In the genomic region with DNA sequence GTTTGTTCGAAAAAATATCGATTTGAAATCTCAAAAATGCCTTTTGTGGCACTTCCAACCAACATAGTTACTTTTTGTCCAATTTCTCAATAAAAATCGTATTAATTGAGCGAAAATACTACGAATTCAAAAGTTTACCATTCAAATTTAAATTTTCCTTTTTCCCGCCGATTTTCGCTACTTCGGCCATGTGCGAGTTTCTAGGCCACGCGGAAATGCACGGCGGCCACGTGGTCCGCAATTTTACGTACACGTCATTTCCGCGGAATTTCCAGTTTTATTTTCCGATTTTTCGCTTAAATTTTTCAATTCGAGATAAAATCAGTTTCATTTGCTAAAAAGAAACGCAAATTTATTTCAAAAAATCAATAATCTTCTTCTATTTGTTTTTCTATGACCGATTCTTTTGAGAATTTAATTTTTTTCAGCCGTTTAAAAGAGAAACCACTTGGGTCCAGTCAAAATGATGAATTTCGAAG, we compare ENCODE assay signal across 3 worm cellular contexts.
TF ChIP-seq lines count a peak whose summit lies in the region.

A gene (plus strand): TSS at position 429 of the 479 bp plus-strand sequence.

TF ChIP-seq in whole organism, L1 larva, 84 proteins besides CTCF, POLR2A, EP300 and RAD21 (continued from another document and continues in another):
- TF ChIP-seq aly-2 (tag; optimal IDR thresholded peaks at IDR 0.05; lab: Kevin White, UChicago) (no peak), egl-13 (tag; optimal IDR thresholded peaks at IDR 0.05; lab: Kevin White, UChicago) (peak; percentile 84), irx-1 (tag; optimal IDR thresholded peaks at IDR 0.05; lab: Kevin White, UChicago) (peak; percentile 92), hlh-4 (tag; optimal IDR thresholded peaks at IDR 0.05; lab: Kevin White, UChicago) (no peak), nhr-90 (tag; optimal IDR thresholded peaks at IDR 0.05; lab: Kevin White, UChicago; ENCODE audit: poor library complexity) (peak; percentile 90), lir-3 (tag; optimal IDR thresholded peaks at IDR 0.05; lab: Kevin White, UChicago; ENCODE audit: poor library complexity) (peak; percentile 95), dpl-1 (GFP tag; optimal IDR thresholded peaks at IDR 0.05; lab: Kevin White, UChicago) (peak; percentile 92 to 96 (median 95)), elt-3 (tag; optimal IDR thresholded peaks at IDR 0.05; lab: Kevin White, UChicago) (peak in 3 of 6 experiments; percentile 1 to 79 (median 19)), pax-3 (tag; optimal IDR thresholded peaks at IDR 0.05; lab: Kevin White, UChicago) (peak; percentile 87), lin-13 (GFP tag; optimal IDR thresholded peaks at IDR 0.05; lab: Kevin White, UChicago) (peak; percentile 37), swsn-7 (tag; optimal IDR thresholded peaks at IDR 0.05; lab: Kevin White, UChicago) (peak; percentile 79), nhr-11 (tag; optimal IDR thresholded peaks at IDR 0.05; lab: Kevin White, UChicago) (no peak), pag-3 (tag; optimal IDR thresholded peaks at IDR 0.05; lab: Kevin White, UChicago; ENCODE audit: borderline replicate concordance, insufficient read depth) (no peak), lin-39 (tag; optimal IDR thresholded peaks at IDR 0.05; lab: Kevin White, UChicago) (peak; percentile 35), skn-1 (tag; optimal IDR thresholded peaks at IDR 0.05; lab: Kevin White, UChicago) (peak; percentile 78), ceh-82 (tag; optimal IDR thresholded peaks at IDR 0.05; lab: Kevin White, UChicago) (peak; percentile 62 to 79 (median 78)), lsy-2 (tag; optimal IDR thresholded peaks at IDR 0.05; lab: Kevin White, UChicago) (peak; percentile 82 to 87), nhr-77 (tag; optimal IDR thresholded peaks at IDR 0.05; lab: Kevin White, UChicago) (no peak), hpl-2 (GFP tag; optimal IDR thresholded peaks at IDR 0.05; lab: Kevin White, UChicago) (peak; percentile 47), blmp-1 (tag; optimal IDR thresholded peaks at IDR 0.05; lab: Kevin White, UChicago) (peak; percentile 73), mep-1 (tag; optimal IDR thresholded peaks at IDR 0.05; lab: Kevin White, UChicago) (peak; percentile 82), ztf-4 (tag; optimal IDR thresholded peaks at IDR 0.05; lab: Kevin White, UChicago) (no peak), sup-37 (GFP tag; optimal IDR thresholded peaks at IDR 0.05; lab: Kevin White, UChicago) (no peak), ces-1 (GFP tag; optimal IDR thresholded peaks at IDR 0.05; lab: Kevin White, UChicago) (no peak), ets-5 (GFP tag; IDR thresholded peaks at IDR 0.05; lab: Robert Waterston, UW) (no peak), C16A3.4 (tag; optimal IDR thresholded peaks at IDR 0.05; lab: Kevin White, UChicago) (peak; percentile 71), F16B12.6 (tag; optimal IDR thresholded peaks at IDR 0.05; lab: Kevin White, UChicago) (peak; percentile 81), zag-1 (tag; optimal IDR thresholded peaks at IDR 0.05; lab: Kevin White, UChicago) (no peak), jun-1 (tag; optimal IDR thresholded peaks at IDR 0.05; lab: Kevin White, UChicago) (peak; percentile 73), nhr-47 (tag; optimal IDR thresholded peaks at IDR 0.05; lab: Kevin White, UChicago) (peak; percentile 92), lin-14 (GFP tag; optimal IDR thresholded peaks at IDR 0.05; lab: Kevin White, UChicago) (peak; percentile 83), fkh-10 (GFP tag; optimal IDR thresholded peaks at IDR 0.05; lab: Kevin White, UChicago) (peak; percentile 25), unc-130 (tag; optimal IDR thresholded peaks at IDR 0.05; lab: Kevin White, UChicago) (peak; percentile 18), unc-62 (GFP tag; optimal IDR thresholded peaks at IDR 0.05; lab: Kevin White, UChicago) (no peak), ztf-11 (tag; optimal IDR thresholded peaks at IDR 0.05; lab: Kevin White, UChicago) (peak in 1 of 2 experiments; percentile 88), mab-9 (GFP tag; IDR thresholded peaks at IDR 0.05; lab: Robert Waterston, UW) (peak; percentile 69), elt-2 (tag; optimal IDR thresholded peaks at IDR 0.05; lab: Kevin White, UChicago) (peak; percentile 91), xbp-1 (tag; optimal IDR thresholded peaks at IDR 0.05; lab: Kevin White, UChicago) (peak; percentile 97), nhr-20 (tag; optimal IDR thresholded peaks at IDR 0.05; lab: Kevin White, UChicago) (peak; percentile 86), zip-4 (GFP tag; optimal IDR thresholded peaks at IDR 0.05; lab: Kevin White, UChicago) (peak; percentile 10), ceh-88 (GFP tag; IDR thresholded peaks at IDR 0.05; lab: Robert Waterston, UW) (peak; percentile 57; the same call in 1 of the 2 replicates)

TF ChIP-seq in whole organism, L3 larva, 47 proteins besides CTCF, POLR2A, EP300 and RAD21 (continued from another document):
- TF ChIP-seq unc-62 (GFP tag; optimal IDR thresholded peaks at IDR 0.05; lab: Kevin White, UChicago) = no peak
- TF ChIP-seq nfya-1 (tag; optimal IDR thresholded peaks at IDR 0.05; lab: Kevin White, UChicago; ENCODE audit: insufficient read depth) = peak; percentile 82
- TF ChIP-seq elt-2 (tag; optimal IDR thresholded peaks at IDR 0.05; lab: Kevin White, UChicago) = peak; percentile 62
- no peak for TF ChIP-seq nhr-67 (tag; optimal IDR thresholded peaks at IDR 0.05; lab: Kevin White, UChicago)
- peak; percentile 53 for TF ChIP-seq mdl-1 (tag; optimal IDR thresholded peaks at IDR 0.05; lab: Kevin White, UChicago)
- TF ChIP-seq ZK546.5 (tag; optimal IDR thresholded peaks at IDR 0.05; lab: Kevin White, UChicago) = no peak
- TF ChIP-seq fos-1 (tag; optimal IDR thresholded peaks at IDR 0.05; lab: Kevin White, UChicago) = no peak
- TF ChIP-seq sea-2 (GFP tag; optimal IDR thresholded peaks at IDR 0.05; lab: Kevin White, UChicago) = no peak
- TF ChIP-seq snpc-4 (tag; optimal IDR thresholded peaks at IDR 0.05; lab: Kevin White, UChicago) = peak; percentile 72
- TF ChIP-seq lin-39 (tag; optimal IDR thresholded peaks at IDR 0.05; lab: Kevin White, UChicago) = peak; percentile 52
- TF ChIP-seq fkh-10 (GFP tag; optimal IDR thresholded peaks at IDR 0.05; lab: Kevin White, UChicago) = no peak
- TF ChIP-seq eor-1 (tag; optimal IDR thresholded peaks at IDR 0.05; lab: Kevin White, UChicago) = no peak
- peak; percentile 35 for TF ChIP-seq ceh-28 (tag; optimal IDR thresholded peaks at IDR 0.05; lab: Kevin White, UChicago)
- no peak for TF ChIP-seq ceh-82 (tag; optimal IDR thresholded peaks at IDR 0.05; lab: Kevin White, UChicago)
- TF ChIP-seq tbx-2 (tag; optimal IDR thresholded peaks at IDR 0.05; lab: Kevin White, UChicago) = peak; percentile 3
- TF ChIP-seq nhr-23 (tag; optimal IDR thresholded peaks at IDR 0.05; lab: Kevin White, UChicago) = peak; percentile 81
- no peak for TF ChIP-seq daf-12 (tag; optimal IDR thresholded peaks at IDR 0.05; lab: Kevin White, UChicago)
- no peak for TF ChIP-seq mml-1 (tag; optimal IDR thresholded peaks at IDR 0.05; lab: Kevin White, UChicago)
- TF ChIP-seq aly-2 (tag; optimal IDR thresholded peaks at IDR 0.05; lab: Kevin White, UChicago) = no peak
- peak; percentile 77 for TF ChIP-seq nhr-25 (tag; optimal IDR thresholded peaks at IDR 0.05; lab: Kevin White, UChicago)
- TF ChIP-seq elt-3 (tag; optimal IDR thresholded peaks at IDR 0.05; lab: Kevin White, UChicago) = no peak
- no peak for TF ChIP-seq pha-4 (tag; optimal IDR thresholded peaks at IDR 0.05; lab: Kevin White, UChicago)
- peak; percentile 21 for TF ChIP-seq pqm-1 (tag; optimal IDR thresholded peaks at IDR 0.05; lab: Kevin White, UChicago)
- no peak for TF ChIP-seq nhr-12 (tag; optimal IDR thresholded peaks at IDR 0.05; lab: Kevin White, UChicago)
- TF ChIP-seq lsy-12 (tag; optimal IDR thresholded peaks at IDR 0.05; lab: Kevin White, UChicago) = peak; percentile 82
- TF ChIP-seq nhr-28 (tag; optimal IDR thresholded peaks at IDR 0.05; lab: Kevin White, UChicago) = no peak
- TF ChIP-seq zag-1 (tag; optimal IDR thresholded peaks at IDR 0.05; lab: Kevin White, UChicago) = no peak
- no peak for TF ChIP-seq nhr-76 (tag; optimal IDR thresholded peaks at IDR 0.05; lab: Kevin White, UChicago)
- peak; percentile 44 for TF ChIP-seq skn-1 (tag; optimal IDR thresholded peaks at IDR 0.05; lab: Kevin White, UChicago)

TF ChIP-seq in whole organism, young adult, 124 proteins besides CTCF, POLR2A, EP300 and RAD21 (continued from another document and continues in another):
- TF ChIP-seq repo-1 (tag; optimal IDR thresholded peaks at IDR 0.05; lab: Kevin White, UChicago) = no peak
- peak; percentile 69 for TF ChIP-seq madf-6 (GFP tag; IDR thresholded peaks at IDR 0.05; lab: Robert Waterston, UW)
- no peak for TF ChIP-seq F55B11.4 (tag; optimal IDR thresholded peaks at IDR 0.05; lab: Kevin White, UChicago; ENCODE audit: borderline replicate concordance, insufficient read depth)
- no peak for TF ChIP-seq ztf-3 (GFP tag; optimal IDR thresholded peaks at IDR 0.05; lab: Kevin White, UChicago)
- peak in 2 of 3 experiments; percentile 46 to 91 for TF ChIP-seq lin-35 (GFP tag; optimal IDR thresholded peaks at IDR 0.05; lab: Kevin White, UChicago)
- TF ChIP-seq ekl-4 (GFP tag; IDR thresholded peaks at IDR 0.05; lab: Robert Waterston, UW) = no peak
- TF ChIP-seq mes-4 (tag; optimal IDR thresholded peaks at IDR 0.05; lab: Kevin White, UChicago) = no peak
- no peak for TF ChIP-seq ztf-28 (GFP tag; IDR thresholded peaks at IDR 0.05; lab: Robert Waterston, UW)
- no peak for TF ChIP-seq F57C9.4 (tag; optimal IDR thresholded peaks at IDR 0.05; lab: Kevin White, UChicago)
- no peak for TF ChIP-seq nhr-120 (GFP tag; IDR thresholded peaks at IDR 0.05; lab: Robert Waterston, UW)
- no peak for TF ChIP-seq mxl-1 (tag; optimal IDR thresholded peaks at IDR 0.05; lab: Kevin White, UChicago)
- peak; percentile 50 for TF ChIP-seq K12H6.12 (tag; optimal IDR thresholded peaks at IDR 0.05; lab: Kevin White, UChicago)
- no peak for TF ChIP-seq die-1 (tag; optimal IDR thresholded peaks at IDR 0.05; lab: Kevin White, UChicago)
- TF ChIP-seq let-607 (tag; optimal IDR thresholded peaks at IDR 0.05; lab: Kevin White, UChicago) = peak; percentile 93 to 97
- peak; percentile 27 for TF ChIP-seq nhr-80 (tag; optimal IDR thresholded peaks at IDR 0.05; lab: Kevin White, UChicago)
- peak; percentile 79 for TF ChIP-seq dox-1 (GFP tag; IDR thresholded peaks at IDR 0.05; lab: Robert Waterston, UW)
- TF ChIP-seq hsf-1 (GFP tag; IDR thresholded peaks at IDR 0.05; lab: Robert Waterston, UW) = no peak
- TF ChIP-seq tbp1 (GFP tag; optimal IDR thresholded peaks at IDR 0.05; lab: Kevin White, UChicago) = peak; percentile 44
- peak; percentile 70 for TF ChIP-seq D2030.7 (GFP tag; IDR thresholded peaks at IDR 0.05; lab: Robert Waterston, UW)
- no peak; the same call in none of the 2 replicates for TF ChIP-seq mcd-1 (GFP tag; IDR thresholded peaks at IDR 0.05; lab: Robert Waterston, UW)
- TF ChIP-seq ztf-22 (GFP tag; optimal IDR thresholded peaks at IDR 0.05; lab: Kevin White, UChicago) = no peak
- no peak for TF ChIP-seq Y53F4B.3 (GFP tag; IDR thresholded peaks at IDR 0.05; lab: Robert Waterston, UW)
- no peak for TF ChIP-seq ceh-40 (GFP tag; IDR thresholded peaks at IDR 0.05; lab: Robert Waterston, UW)
- TF ChIP-seq nhr-90 (tag; optimal IDR thresholded peaks at IDR 0.05; lab: Kevin White, UChicago) = no peak
- TF ChIP-seq nfyb-1 (GFP tag; IDR thresholded peaks at IDR 0.05; lab: Robert Waterston, UW) = no peak
- TF ChIP-seq aptf-2 (GFP tag; conservative IDR thresholded peaks at IDR 0.05; lab: Robert Waterston, UW) = peak; percentile 76; the same call in 1 of the 2 replicates
- TF ChIP-seq F57A8.1 (GFP tag; optimal IDR thresholded peaks at IDR 0.05; lab: Kevin White, UChicago) = no peak
- TF ChIP-seq madf-8 (GFP tag; conservative IDR thresholded peaks at IDR 0.05; lab: Robert Waterston, UW) = peak; percentile 45
- peak; percentile 12 for TF ChIP-seq somi-1 (GFP tag; optimal IDR thresholded peaks at IDR 0.05; lab: Kevin White, UChicago)
- peak; percentile 82 for TF ChIP-seq efl-1 (GFP tag; optimal IDR thresholded peaks at IDR 0.05; lab: Kevin White, UChicago)
- TF ChIP-seq nhr-179 (tag; optimal IDR thresholded peaks at IDR 0.05; lab: Kevin White, UChicago) = no peak
- no peak for TF ChIP-seq ztf-26 (tag; optimal IDR thresholded peaks at IDR 0.05; lab: Kevin White, UChicago)
- TF ChIP-seq hmg-1.2 (GFP tag; IDR thresholded peaks at IDR 0.05; lab: Robert Waterston, UW) = 0 out of 2 replicates have a peak, but pooled peaks have one; percentile 23
- no peak for TF ChIP-seq ceh-79 (tag; optimal IDR thresholded peaks at IDR 0.05; lab: Kevin White, UChicago)
- no peak for TF ChIP-seq Y79H2A.3 (GFP tag; conservative IDR thresholded peaks at IDR 0.05; lab: Robert Waterston, UW)
- TF ChIP-seq lin-26 (GFP tag; IDR thresholded peaks at IDR 0.05; lab: Robert Waterston, UW) = no peak
- TF ChIP-seq ZK185.1 (tag; optimal IDR thresholded peaks at IDR 0.05; lab: Kevin White, UChicago; ENCODE audit: poor library complexity, severe bottlenecking) = peak; percentile 84
- TF ChIP-seq pha-4 (tag; optimal IDR thresholded peaks at IDR 0.05; lab: Kevin White, UChicago) = no peak
- TF ChIP-seq Y56A3A.18 (GFP tag; IDR thresholded peaks at IDR 0.05; lab: Robert Waterston, UW) = no peak
- no peak for TF ChIP-seq hlh-12 (tag; optimal IDR thresholded peaks at IDR 0.05; lab: Kevin White, UChicago)
- peak; percentile 69; the same call in 1 of the 2 replicates for TF ChIP-seq bed-2 (GFP tag; IDR thresholded peaks at IDR 0.05; lab: Robert Waterston, UW)
- TF ChIP-seq Y95B8A.8 (GFP tag; IDR thresholded peaks at IDR 0.05; lab: Robert Waterston, UW) = no peak
- TF ChIP-seq F37B4.10 (GFP tag; IDR thresholded peaks at IDR 0.05; lab: Robert Waterston, UW) = no peak
- no peak for TF ChIP-seq tbx-9 (tag; optimal IDR thresholded peaks at IDR 0.05; lab: Kevin White, UChicago; ENCODE audit: borderline replicate concordance)
- TF ChIP-seq F52B5.7 (tag; optimal IDR thresholded peaks at IDR 0.05; lab: Kevin White, UChicago) = no peak
- peak; percentile 70 for TF ChIP-seq unc-130 (GFP tag; optimal IDR thresholded peaks at IDR 0.05; lab: Kevin White, UChicago)
- peak; percentile 73 for TF ChIP-seq atf-7 (tag; optimal IDR thresholded peaks at IDR 0.05; lab: Kevin White, UChicago)
- peak; percentile 61 for TF ChIP-seq him-1 (tag; optimal IDR thresholded peaks at IDR 0.05; lab: Kevin White, UChicago)
- TF ChIP-seq attf-6 (GFP tag; IDR thresholded peaks at IDR 0.05; lab: Robert Waterston, UW) = no peak
- no peak for TF ChIP-seq nfya-1 (tag; optimal IDR thresholded peaks at IDR 0.05; lab: Kevin White, UChicago; ENCODE audit: borderline replicate concordance, insufficient read depth)
- TF ChIP-seq attf-5 (GFP tag; optimal IDR thresholded peaks at IDR 0.05; lab: Kevin White, UChicago) = peak; percentile 76
- peak; percentile 37 for TF ChIP-seq ccch-3 (GFP tag; optimal IDR thresholded peaks at IDR 0.05; lab: Kevin White, UChicago)
- TF ChIP-seq snpc-3.4 (tag; optimal IDR thresholded peaks at IDR 0.05; lab: Kevin White, UChicago) = peak; percentile 9
- TF ChIP-seq F39B2.1 (GFP tag; IDR thresholded peaks at IDR 0.05; lab: Robert Waterston, UW) = no peak
- TF ChIP-seq B0261.1 (tag; optimal IDR thresholded peaks at IDR 0.05; lab: Kevin White, UChicago) = no peak
- peak; percentile 69 for TF ChIP-seq ceh-100 (GFP tag; IDR thresholded peaks at IDR 0.05; lab: Robert Waterston, UW)
- TF ChIP-seq rcor-1 (GFP tag; IDR thresholded peaks at IDR 0.05; lab: Robert Waterston, UW) = no peak; the same call in none of the 2 replicates
- no peak for TF ChIP-seq B0336.3 (GFP tag; IDR thresholded peaks at IDR 0.05; lab: Robert Waterston, UW)
- no peak for TF ChIP-seq ama-1 (optimal IDR thresholded peaks at IDR 0.05; lab: Kevin White, UChicago)
- TF ChIP-seq ama-1 (GFP tag; optimal IDR thresholded peaks at IDR 0.05; lab: Kevin White, UChicago) = no peak
- TF ChIP-seq egrh-3 (GFP tag; IDR thresholded peaks at IDR 0.05; lab: Robert Waterston, UW) = no peak
- TF ChIP-seq hlh-26 (GFP tag; conservative IDR thresholded peaks at IDR 0.05; lab: Robert Waterston, UW) = no peak
- TF ChIP-seq hmg-20 (GFP tag; IDR thresholded peaks at IDR 0.05; lab: Robert Waterston, UW) = peak; percentile 78
- TF ChIP-seq F23B12.7 (tag; optimal IDR thresholded peaks at IDR 0.05; lab: Kevin White, UChicago; ENCODE audit: insufficient read depth) = peak; percentile 39
- TF ChIP-seq cebp-2 (GFP tag; IDR thresholded peaks at IDR 0.05; lab: Robert Waterston, UW) = no peak
- no peak for TF ChIP-seq hrde-1 (tag; optimal IDR thresholded peaks at IDR 0.05; lab: Kevin White, UChicago; ENCODE audit: borderline replicate concordance)
